Worm (Caenorhabditis elegans) whole organism, L3 larva: ENCODE data around the gene C37C3.12.

Experiments used
- elt-1 ChIP-seq: fragments of 150-350 bp; optimal IDR thresholded peaks from 2 replicates; lab custom pipeline; 2014; ENCODE audit warnings: missing biosample characterization, missing genetic modification characterization
- elt-3 ChIP-seq, 3 experiments: fragments of 150-350 bp in 1 of 3; sonication (generic microtip) in 2 of 3; optimal IDR thresholded peaks; 2 replicates in 2 of 3; 4 replicates in 1 of 3; lab custom pipeline; 2014 to 2017; ENCODE audit warnings: missing biosample characterization in 3 of 3, missing genetic modification characterization in 3 of 3
- nhr-23 ChIP-seq: fragments of 150-350 bp; optimal IDR thresholded peaks from 2 replicates; lab custom pipeline; 2014; ENCODE audit warnings: missing biosample characterization, missing genetic modification reagents, missing genetic modification characterization
- zag-1 ChIP-seq: fragments of 150-350 bp; optimal IDR thresholded peaks from 2 replicates; lab custom pipeline; 2014; ENCODE audit warnings: missing biosample characterization, missing genetic modification characterization

ce11 chrV:7872945-7873344, 33.6 kb upstream of the C37C3.12 start:
- no peak for TF ChIP-seq zag-1
- TF ChIP-seq elt-1 (tag; lab: Kevin White, UChicago): no peak
- TF ChIP-seq elt-3 (tag; optimal IDR thresholded peaks at IDR 0.05; lab: Kevin White, UChicago): no peak
- no peak for TF ChIP-seq nhr-23 (tag; lab: Kevin White, UChicago)
